Worm (Caenorhabditis elegans) whole organism, young adult: ENCODE measurements around the gene F20D6.2.
A peak's percentile ranks its signal among the peaks of the same experiment; 100 is the strongest.

ENCODE experiments used
- D2030.7 ChIP-seq: fragments of 200-800 bp; sonication (Bioruptor generic); IDR thresholded peaks from 2 replicates; pipeline ENCODE4 v1.3.6; 2022; ENCODE audit warnings: missing genetic modification reagents, missing genetic modification characterization, missing compliant biosample characterization
- F10E7.11 ChIP-seq: sonication (generic microtip); optimal IDR thresholded peaks from 2 replicates; lab custom pipeline; 2017; ENCODE audit warnings: mild to moderate bottlenecking, missing genetic modification characterization, moderate library complexity, missing compliant biosample characterization
- F33H1.4 ChIP-seq: fragments of 200-800 bp; sonication (Bioruptor generic); IDR thresholded peaks from 2 replicates; pipeline ENCODE4 v1.3.6; 2022; ENCODE audit warnings: missing genetic modification reagents, missing genetic modification characterization, missing compliant biosample characterization
- F37B4.10 ChIP-seq: fragments of 200-800 bp; sonication (Bioruptor generic); IDR thresholded peaks from 2 replicates; pipeline ENCODE4 v1.3.6; 2022; ENCODE audit warnings: missing genetic modification characterization, missing compliant biosample characterization
- F49E8.2 ChIP-seq: sonication (generic microtip); optimal IDR thresholded peaks from 3 replicates; lab custom pipeline; 2017; ENCODE audit warnings: missing genetic modification characterization, mild to moderate bottlenecking, missing compliant biosample characterization, antibody characterized with exemption, moderate library complexity; ENCODE audit not compliant: insufficient read depth
- K12H6.12 ChIP-seq: fragments of 200-800 bp; sonication (Bioruptor generic); optimal IDR thresholded peaks from 2 replicates; lab custom pipeline; 2018; ENCODE audit warnings: mild to moderate bottlenecking, missing genetic modification characterization, missing compliant biosample characterization
- T26A5.8 ChIP-seq: sonication (generic microtip); optimal IDR thresholded peaks from 2 replicates; lab custom pipeline; 2016; ENCODE audit warnings: missing genetic modification characterization, missing compliant biosample characterization
- Y53G8AR.9 ChIP-seq: fragments of 200-800 bp; sonication (Bioruptor generic); conservative IDR thresholded peaks from 2 replicates; pipeline ENCODE4 v1.3.6; 2022; ENCODE audit warnings: missing genetic modification reagents, missing genetic modification characterization, missing compliant biosample characterization
- Y67H2A.10 ChIP-seq: fragments of 200-800 bp; sonication (Bioruptor generic); conservative IDR thresholded peaks from 2 replicates; pipeline ENCODE4 v1.3.6; 2022; ENCODE audit warnings: missing genetic modification reagents, missing genetic modification characterization, missing compliant biosample characterization
- ZK185.1 ChIP-seq: sonication (generic microtip); optimal IDR thresholded peaks from 2 replicates; lab custom pipeline; 2016; ENCODE audit warnings: mild to moderate bottlenecking, missing genetic modification characterization, missing compliant biosample characterization; ENCODE audit not compliant: poor library complexity, severe bottlenecking
- atf-7 ChIP-seq: sonication (generic microtip); optimal IDR thresholded peaks from 2 replicates; lab custom pipeline; 2017; ENCODE audit warnings: mild to moderate bottlenecking, missing genetic modification characterization, missing compliant biosample characterization
- attf-5 ChIP-seq: fragments of 200-800 bp; sonication (Bioruptor generic); optimal IDR thresholded peaks from 2 replicates; lab custom pipeline; 2018; ENCODE audit warnings: mild to moderate bottlenecking, missing genetic modification characterization, missing compliant biosample characterization
- bed-2 ChIP-seq: fragments of 200-800 bp; sonication (Bioruptor generic); IDR thresholded peaks from 2 replicates; pipeline ENCODE4 v1.3.6; 2022; ENCODE audit warnings: missing genetic modification reagents, missing genetic modification characterization, missing compliant biosample characterization
- ceh-58 ChIP-seq: fragments of 200-800 bp; sonication (Bioruptor generic); IDR thresholded peaks from 2 replicates; pipeline ENCODE4 v1.3.6; 2022; ENCODE audit warnings: missing genetic modification characterization, missing compliant biosample characterization
- die-1 ChIP-seq: sonication (generic microtip); optimal IDR thresholded peaks from 2 replicates; lab custom pipeline; 2016; ENCODE audit warnings: missing genotype, mild to moderate bottlenecking, missing genetic modification characterization, missing compliant biosample characterization
- egl-44 ChIP-seq: fragments of 200-800 bp; sonication (Bioruptor generic); IDR thresholded peaks from 2 replicates; pipeline ENCODE4 v1.3.6; 2022; ENCODE audit warnings: missing genetic modification reagents, missing genetic modification characterization, missing compliant biosample characterization
- egrh-3 ChIP-seq: fragments of 200-800 bp; sonication (Bioruptor generic); IDR thresholded peaks from 2 replicates; pipeline ENCODE4 v1.3.6; 2022; ENCODE audit warnings: missing genetic modification reagents, missing genetic modification characterization, missing compliant biosample characterization
- hlh-12 ChIP-seq: sonication (generic microtip); optimal IDR thresholded peaks from 2 replicates; lab custom pipeline; 2016; ENCODE audit warnings: missing genetic modification characterization, missing compliant biosample characterization
- hlh-26 ChIP-seq: fragments of 200-800 bp; sonication (Bioruptor generic); conservative IDR thresholded peaks from 2 replicates; pipeline ENCODE4 v1.3.6; 2022; ENCODE audit warnings: missing genetic modification reagents, missing genetic modification characterization, missing compliant biosample characterization
- lin-26 ChIP-seq: fragments of 200-800 bp; sonication (Bioruptor generic); IDR thresholded peaks from 2 replicates; pipeline ENCODE4 v1.3.6; 2022; ENCODE audit warnings: missing genetic modification reagents, missing genetic modification characterization, missing compliant biosample characterization
- lin-54 ChIP-seq: fragments of 200-800 bp; sonication (Bioruptor generic); optimal IDR thresholded peaks from 2 replicates; lab custom pipeline; 2018; ENCODE audit warnings: mild to moderate bottlenecking, missing genetic modification characterization, missing compliant biosample characterization
- lsy-27 ChIP-seq: sonication (generic microtip); optimal IDR thresholded peaks from 2 replicates; lab custom pipeline; 2017; ENCODE audit warnings: missing genetic modification characterization, mild to moderate bottlenecking, missing compliant biosample characterization, antibody characterized with exemption, missing genotype, borderline replicate concordance; ENCODE audit not compliant: insufficient read depth
- mcd-1 ChIP-seq: fragments of 200-800 bp; sonication (Bioruptor generic); IDR thresholded peaks from 2 replicates; pipeline ENCODE4 v1.3.6; 2022; ENCODE audit warnings: missing genetic modification reagents, missing genetic modification characterization, missing compliant biosample characterization
- nfyb-1 ChIP-seq: fragments of 200-800 bp; sonication (Bioruptor generic); IDR thresholded peaks from 2 replicates; pipeline ENCODE4 v1.3.6; 2022; ENCODE audit warnings: missing genetic modification reagents, missing genetic modification characterization, missing compliant biosample characterization
- nhr-120 ChIP-seq: fragments of 200-800 bp; sonication (Bioruptor generic); IDR thresholded peaks from 2 replicates; pipeline ENCODE4 v1.3.6; 2022; ENCODE audit warnings: missing genetic modification characterization, missing compliant biosample characterization
- nhr-27 ChIP-seq: fragments of 200-800 bp; sonication (Bioruptor generic); optimal IDR thresholded peaks from 2 replicates; lab custom pipeline; 2018; ENCODE audit warnings: mild to moderate bottlenecking, missing genetic modification characterization, moderate library complexity, missing compliant biosample characterization
- nhr-80 ChIP-seq: sonication (generic microtip); optimal IDR thresholded peaks from 2 replicates; lab custom pipeline; 2016; ENCODE audit warnings: missing genetic modification characterization, missing compliant biosample characterization
- rcor-1 ChIP-seq: fragments of 200-800 bp; sonication (Bioruptor generic); IDR thresholded peaks from 2 replicates; pipeline ENCODE4 v1.3.6; 2022; ENCODE audit warnings: missing genetic modification reagents, missing genetic modification characterization, missing compliant biosample characterization
- unc-130 ChIP-seq: sonication (generic microtip); optimal IDR thresholded peaks from 2 replicates; lab custom pipeline; 2016; ENCODE audit warnings: missing genetic modification reagents, missing genetic modification characterization, missing compliant biosample characterization
- unc-62 ChIP-seq: fragments of 150-350 bp; optimal IDR thresholded peaks from 2 replicates; lab custom pipeline; 2014; ENCODE audit warnings: missing biosample characterization, missing genetic modification reagents, missing genetic modification characterization
- zim-3 ChIP-seq: sonication (generic microtip); optimal IDR thresholded peaks from 2 replicates; lab custom pipeline; 2017; ENCODE audit warnings: mild to moderate bottlenecking, missing genetic modification characterization, moderate library complexity, missing compliant biosample characterization
- ztf-22 ChIP-seq: fragments of 200-800 bp; sonication (Bioruptor generic); optimal IDR thresholded peaks from 2 replicates; lab custom pipeline; 2018; ENCODE audit warnings: mild to moderate bottlenecking, missing genetic modification characterization, moderate library complexity, missing compliant biosample characterization
- ztf-25 ChIP-seq: fragments of 200-800 bp; sonication (Bioruptor generic); IDR thresholded peaks from 2 replicates; pipeline ENCODE4 v1.3.6; 2022; ENCODE audit warnings: missing genetic modification reagents, missing genetic modification characterization, missing compliant biosample characterization

Gene F20D6.2

DNA sequence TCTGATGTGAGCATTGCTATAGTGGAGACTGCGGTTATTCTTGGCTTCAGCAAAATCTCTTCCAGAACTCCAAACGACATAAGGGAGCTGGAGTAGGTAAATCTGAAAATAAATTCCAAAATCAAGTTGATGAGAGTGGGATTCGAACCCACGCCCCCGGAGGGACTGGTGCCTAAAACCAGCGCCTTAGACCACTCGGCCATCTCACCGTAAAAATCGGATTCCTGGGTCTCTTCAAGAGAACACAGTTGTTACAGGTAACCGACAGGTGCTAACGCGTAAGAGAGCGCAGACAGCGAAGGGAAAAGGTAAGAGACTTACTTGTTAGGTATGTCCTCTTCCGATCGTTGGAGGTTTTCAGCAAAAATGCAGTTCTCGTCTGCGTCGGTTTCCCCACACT is 49.5 kb downstream of the F20D6.2 start (continued):
- TF ChIP-seq ztf-25 (no peak), hlh-26 (GFP tag; lab: Robert Waterston, UW) (no peak), F49E8.2 (tag; lab: Kevin White, UChicago) (no peak), lin-26 (GFP tag; lab: Robert Waterston, UW) (no peak), atf-7 (tag; lab: Kevin White, UChicago) (no peak), K12H6.12 (no peak), F33H1.4 (GFP tag; lab: Robert Waterston, UW) (peak; percentile 18; the same call in 1 of the 2 replicates), mcd-1 (no peak), unc-130 (GFP tag; lab: Kevin White, UChicago) (no peak), F10E7.11 (tag; lab: Kevin White, UChicago) (no peak), hlh-12 (tag; lab: Kevin White, UChicago) (no peak), lsy-27 (tag; lab: Kevin White, UChicago) (no peak), nhr-27 (tag; lab: Kevin White, UChicago) (no peak), nfyb-1 (peak; percentile 72; the same call in 1 of the 2 replicates), unc-62 (GFP tag; lab: Kevin White, UChicago) (no peak), ceh-58 (GFP tag; lab: Robert Waterston, UW) (no peak), T26A5.8 (no peak), D2030.7 (GFP tag; lab: Robert Waterston, UW) (peak; percentile 54), rcor-1 (GFP tag; lab: Robert Waterston, UW) (peak; percentile 38; the same call in 1 of the 2 replicates), Y67H2A.10 (GFP tag; lab: Robert Waterston, UW) (no peak), egl-44 (no peak), bed-2 (no peak), ZK185.1 (tag; lab: Kevin White, UChicago) (peak; percentile 4), F37B4.10 (GFP tag; lab: Robert Waterston, UW) (no peak), lin-54 (no peak), egrh-3 (GFP tag; lab: Robert Waterston, UW) (0 out of 2 replicates have a peak, but pooled peaks have one; percentile 31), nhr-120 (GFP tag; lab: Robert Waterston, UW) (no peak), zim-3 (no peak), ztf-22 (GFP tag; lab: Kevin White, UChicago) (no peak), attf-5 (GFP tag; lab: Kevin White, UChicago) (no peak), Y53G8AR.9 (GFP tag; lab: Robert Waterston, UW) (no peak), die-1 (peak; percentile 63), nhr-80 (peak; percentile 36)
